Worm (Caenorhabditis elegans) whole organism, L4/young adult: ENCODE data around the gene F57A8.7.

Source experiments
- dao-5 ChIP-seq: sonication (generic microtip); optimal IDR thresholded peaks from 2 replicates; lab custom pipeline; 2016; ENCODE audit warnings: missing genotype, missing genetic modification characterization, moderate library complexity, missing compliant biosample characterization
- him-1 ChIP-seq: sonication (generic microtip); optimal IDR thresholded peaks from 2 replicates; lab custom pipeline; 2016; ENCODE audit warnings: missing genotype, missing genetic modification reagents, missing genetic modification characterization, missing compliant biosample characterization

ce11 chrV:10087103-10087502 lies 11.6 kb downstream of the F57A8.7 start, which contains the start of gene R04B5.5:
- TF ChIP-seq him-1 (tag; lab: Kevin White, UChicago) (no peak), dao-5 (tag; lab: Kevin White, UChicago) (no peak)
